Worm (Caenorhabditis elegans): ENCODE results near the gene cnnm-1.
"Not testable (repeated sequence)": the region's sequence is repeated elsewhere in the genome, so short reads cannot be mapped to it uniquely, and the experiment has no call there.

cnnm-1 gene

ce11 chrIV:17166974-17167373, 39.7 kb downstream of the cnnm-1 start, which contains the start of gene skr-12:
skr-12 (plus strand) TSS chrIV:17167274.
- no peak for TF ChIP-seq tbx-37 (GFP tag; conservative IDR thresholded peaks at IDR 0.05)
- no peak for TF ChIP-seq ets-7 (tag; optimal IDR thresholded peaks at IDR 0.05)
- TF ChIP-seq flt-1 (GFP tag; IDR thresholded peaks at IDR 0.05), result no peak
- TF ChIP-seq pes-1 (GFP tag; IDR thresholded peaks at IDR 0.05), result no peak
- no peak for TF ChIP-seq scrt-1 (GFP tag; IDR thresholded peaks at IDR 0.05)
- no peak for TF ChIP-seq B0310.2 (tag; optimal IDR thresholded peaks at IDR 0.05)
- TF ChIP-seq F13C5.2 (tag; optimal IDR thresholded peaks at IDR 0.05), result no peak
- no peak for TF ChIP-seq ceh-36 (tag; optimal IDR thresholded peaks at IDR 0.05)
- TF ChIP-seq hmg-4 (GFP tag; optimal IDR thresholded peaks at IDR 0.05), result no peak
- TF ChIP-seq aly-1 (tag; optimal IDR thresholded peaks at IDR 0.05), result no peak

ce11 chrIV:17165734-17166133, 40.9 kb downstream of the cnnm-1 start, which contains the start of gene skr-8:
skr-8 (minus strand) TSS chrIV:17165834.
- TF ChIP-seq tra-4 (tag; optimal IDR thresholded peaks at IDR 0.05); ama-1 (optimal IDR thresholded peaks at IDR 0.05); hmg-4 (GFP tag; optimal IDR thresholded peaks at IDR 0.05): not testable (repeated sequence)

ce11 chrIV:17163273-17163672, 43.4 kb downstream of the cnnm-1 start, which contains the start of gene skr-9:
skr-9 (plus strand) TSS chrIV:17163573.
- TF ChIP-seq sea-1 (GFP tag; conservative IDR thresholded peaks at IDR 0.05); flt-1 (GFP tag; IDR thresholded peaks at IDR 0.05); ama-1 (optimal IDR thresholded peaks at IDR 0.05): not testable (repeated sequence)

ce11 chrIV:17162515-17162914, 44.1 kb downstream of the cnnm-1 start, which contains the start of gene skr-13:
skr-13 (minus strand) TSS chrIV:17162615.
- TF ChIP-seq B0310.2 (tag; optimal IDR thresholded peaks at IDR 0.05), result no peak
- no peak for TF ChIP-seq aly-1 (tag; optimal IDR thresholded peaks at IDR 0.05)
- no peak for TF ChIP-seq hmbx-1 (tag; optimal IDR thresholded peaks at IDR 0.05)
- no peak for TF ChIP-seq ceh-36 (tag; optimal IDR thresholded peaks at IDR 0.05)
- TF ChIP-seq tbx-11 (GFP tag; IDR thresholded peaks at IDR 0.05), result no peak
- no peak for TF ChIP-seq scrt-1 (GFP tag; IDR thresholded peaks at IDR 0.05)
- no peak for TF ChIP-seq tbx-37 (GFP tag; conservative IDR thresholded peaks at IDR 0.05)
- TF ChIP-seq tra-4 (tag; optimal IDR thresholded peaks at IDR 0.05), result no peak
- no peak for TF ChIP-seq F13C5.2 (tag; optimal IDR thresholded peaks at IDR 0.05)
- no peak for TF ChIP-seq pes-1 (GFP tag; IDR thresholded peaks at IDR 0.05)

- peak; percentile 44; the same call in 1 of the 2 replicates for TF ChIP-seq pes-1 (GFP tag; IDR thresholded peaks at IDR 0.05)
Measured at ce11 chrIV:17155625-17156024, 51.0 kb downstream of the cnnm-1 start.

- TF ChIP-seq tbx-11 (GFP tag; IDR thresholded peaks at IDR 0.05) (no peak), ets-7 (tag; optimal IDR thresholded peaks at IDR 0.05) (no peak), ceh-13 (GFP tag; optimal IDR thresholded peaks at IDR 0.05) (no peak), sea-1 (GFP tag; conservative IDR thresholded peaks at IDR 0.05) (no peak), F13C5.2 (tag; optimal IDR thresholded peaks at IDR 0.05) (no peak), hmg-4 (GFP tag; optimal IDR thresholded peaks at IDR 0.05) (no peak), hnd-1 (tag; optimal IDR thresholded peaks at IDR 0.05) (no peak), flt-1 (GFP tag; IDR thresholded peaks at IDR 0.05) (no peak)
Measured at ce11 chrIV:17153002-17153401, 53.6 kb downstream of the cnnm-1 start.

ce11 chrIV:17150871-17151270, 55.8 kb downstream of the cnnm-1 start, which contains the start of gene Y116A8C.40:
Y116A8C.40 (minus strand) TSS chrIV:17150971.
- TF ChIP-seq ceh-36 (tag; optimal IDR thresholded peaks at IDR 0.05) (no peak), B0310.2 (tag; optimal IDR thresholded peaks at IDR 0.05) (no peak), sea-1 (GFP tag; conservative IDR thresholded peaks at IDR 0.05) (no peak)

- TF ChIP-seq hmbx-1 (tag; optimal IDR thresholded peaks at IDR 0.05) (no peak), hnd-1 (tag; optimal IDR thresholded peaks at IDR 0.05) (no peak), aly-1 (tag; optimal IDR thresholded peaks at IDR 0.05) (no peak), ama-1 (optimal IDR thresholded peaks at IDR 0.05) (no peak), tbx-37 (GFP tag; conservative IDR thresholded peaks at IDR 0.05) (no peak), ceh-13 (GFP tag; optimal IDR thresholded peaks at IDR 0.05) (no peak), ets-7 (tag; optimal IDR thresholded peaks at IDR 0.05) (no peak), scrt-1 (GFP tag; IDR thresholded peaks at IDR 0.05) (no peak), sea-1 (GFP tag; conservative IDR thresholded peaks at IDR 0.05) (no peak), B0310.2 (tag; optimal IDR thresholded peaks at IDR 0.05) (no peak), F13C5.2 (tag; optimal IDR thresholded peaks at IDR 0.05) (no peak), tra-4 (tag; optimal IDR thresholded peaks at IDR 0.05) (no peak), pes-1 (GFP tag; IDR thresholded peaks at IDR 0.05) (no peak), tbx-11 (GFP tag; IDR thresholded peaks at IDR 0.05) (no peak)
Measured at ce11 chrIV:17150418-17150817, 56.2 kb downstream of the cnnm-1 start.
